Worm (Caenorhabditis elegans): ENCODE data around the gene F44E2.10.
A peak's percentile ranks its signal among the peaks of the same experiment; 100 is the strongest.

Gene F44E2.10

DNA sequence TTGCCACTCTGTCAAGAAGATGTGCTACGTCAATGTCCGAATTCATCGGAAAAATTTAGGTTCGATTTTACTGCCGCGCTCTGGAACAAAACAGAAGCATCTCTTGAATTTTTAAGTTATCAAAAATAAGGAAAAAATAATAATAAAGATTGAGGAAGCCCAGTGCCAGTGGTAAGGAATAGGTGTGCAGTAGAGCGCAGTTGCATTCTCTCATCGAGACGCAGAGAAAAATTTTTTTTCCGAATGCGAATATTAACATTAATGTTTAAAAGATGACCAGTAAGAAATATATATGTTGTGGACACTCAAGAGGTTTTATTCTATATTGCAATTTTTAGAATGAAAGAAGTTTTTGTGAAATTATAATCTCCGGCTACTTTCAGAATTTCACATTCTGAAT, 16.8 kb upstream of the F44E2.10 start:
- TF ChIP-seq scrt-1 (GFP tag; IDR thresholded peaks at IDR 0.05) (no peak), tbx-37 (GFP tag; conservative IDR thresholded peaks at IDR 0.05) (no peak), F13C5.2 (tag; optimal IDR thresholded peaks at IDR 0.05) (no peak), ceh-36 (tag; optimal IDR thresholded peaks at IDR 0.05) (no peak)

DNA sequence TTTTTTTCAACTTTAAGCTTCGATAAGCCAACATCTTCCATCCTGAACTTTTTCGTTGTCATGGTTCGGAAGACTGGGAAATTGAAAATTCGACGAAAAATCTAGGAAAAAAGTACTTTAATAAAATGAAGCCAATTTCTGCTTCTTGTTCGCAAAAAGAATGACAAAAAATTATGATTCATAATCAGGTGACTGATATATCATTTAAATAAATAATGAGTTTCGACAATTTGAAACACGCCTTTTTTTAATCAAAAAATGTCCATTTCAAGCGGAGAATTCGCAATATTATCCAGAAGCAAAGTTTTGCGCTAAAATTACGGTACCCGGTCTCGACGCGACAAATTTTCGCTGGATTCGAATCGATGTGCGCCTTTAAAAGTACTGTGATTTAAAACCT, 14.2 kb upstream of the F44E2.10 start, which contains the start of gene F44E2.6:
TSS of gene F44E2.6 (minus strand) at position 101 of the 400 bp plus-strand sequence.
- TF ChIP-seq pes-1 (GFP tag; IDR thresholded peaks at IDR 0.05) (no peak), aly-1 (tag; optimal IDR thresholded peaks at IDR 0.05) (no peak), F13C5.2 (tag; optimal IDR thresholded peaks at IDR 0.05) (no peak), B0310.2 (tag; optimal IDR thresholded peaks at IDR 0.05) (no peak), tbx-11 (GFP tag; IDR thresholded peaks at IDR 0.05) (no peak), scrt-1 (GFP tag; IDR thresholded peaks at IDR 0.05) (no peak), tbx-37 (GFP tag; conservative IDR thresholded peaks at IDR 0.05) (no peak), ets-7 (tag; optimal IDR thresholded peaks at IDR 0.05) (no peak), hmbx-1 (tag; optimal IDR thresholded peaks at IDR 0.05) (no peak), tra-4 (tag; optimal IDR thresholded peaks at IDR 0.05) (no peak), ceh-36 (tag; optimal IDR thresholded peaks at IDR 0.05) (no peak), flt-1 (GFP tag; IDR thresholded peaks at IDR 0.05) (no peak), hmg-4 (GFP tag; optimal IDR thresholded peaks at IDR 0.05) (no peak), ama-1 (optimal IDR thresholded peaks at IDR 0.05) (no peak)

DNA sequence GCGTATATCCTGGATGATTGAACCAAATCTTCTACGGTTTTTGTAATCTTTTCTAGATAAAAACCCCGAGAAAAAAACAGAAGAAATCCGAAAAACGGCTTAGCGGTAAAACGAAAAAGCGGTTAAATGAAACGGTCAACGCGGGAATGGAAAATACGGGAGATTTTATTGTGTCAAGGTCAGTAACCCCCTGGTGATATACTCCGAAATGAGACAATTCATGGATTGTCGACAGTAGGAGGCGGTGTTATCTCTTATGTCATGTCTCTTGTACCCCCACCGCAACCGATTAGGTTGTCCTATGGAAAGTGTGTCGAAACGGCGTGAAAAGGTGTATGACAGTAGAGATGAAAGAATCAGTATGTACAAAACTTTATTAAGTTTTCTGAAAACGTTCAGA, 13.2 kb upstream of the F44E2.10 start:
- no peak for TF ChIP-seq flt-1 (GFP tag; IDR thresholded peaks at IDR 0.05)
- TF ChIP-seq ama-1 (optimal IDR thresholded peaks at IDR 0.05) = no peak
- no peak for TF ChIP-seq aly-1 (tag; optimal IDR thresholded peaks at IDR 0.05)
- no peak for TF ChIP-seq ets-7 (tag; optimal IDR thresholded peaks at IDR 0.05)
- TF ChIP-seq hmbx-1 (tag; optimal IDR thresholded peaks at IDR 0.05) = no peak
- TF ChIP-seq scrt-1 (GFP tag; IDR thresholded peaks at IDR 0.05) = no peak
- TF ChIP-seq F13C5.2 (tag; optimal IDR thresholded peaks at IDR 0.05) = no peak
- no peak for TF ChIP-seq hmg-4 (GFP tag; optimal IDR thresholded peaks at IDR 0.05)
- no peak for TF ChIP-seq B0310.2 (tag; optimal IDR thresholded peaks at IDR 0.05)

DNA sequence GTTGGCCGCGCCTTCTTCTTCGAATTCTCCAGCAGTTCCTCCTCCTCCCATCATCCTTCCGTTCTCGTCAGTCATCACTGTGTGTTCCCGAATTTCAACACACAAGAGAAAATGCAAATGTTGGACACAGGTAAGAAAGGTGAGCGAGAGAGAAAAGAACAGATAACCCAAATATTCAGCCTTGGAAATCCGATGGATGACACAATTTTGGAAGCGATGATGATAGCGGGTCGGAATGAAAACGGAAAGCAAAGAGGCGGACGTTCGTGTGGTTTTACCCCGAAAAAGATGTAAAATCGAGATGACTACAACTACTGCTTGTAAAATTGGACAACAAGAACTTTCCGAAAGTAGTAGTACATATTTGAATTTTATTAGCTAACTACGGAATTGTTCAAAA, 8.9 kb upstream of the F44E2.10 start:
- TF ChIP-seq flt-1 (GFP tag; IDR thresholded peaks at IDR 0.05) = no peak
- TF ChIP-seq tbx-11 (GFP tag; IDR thresholded peaks at IDR 0.05) = no peak
- no peak for TF ChIP-seq ama-1 (optimal IDR thresholded peaks at IDR 0.05)
- peak; percentile 18 for TF ChIP-seq hmg-4 (GFP tag; optimal IDR thresholded peaks at IDR 0.05)
- no peak for TF ChIP-seq tra-4 (tag; optimal IDR thresholded peaks at IDR 0.05)
- no peak for TF ChIP-seq tbx-37 (GFP tag; conservative IDR thresholded peaks at IDR 0.05)
- TF ChIP-seq B0310.2 (tag; optimal IDR thresholded peaks at IDR 0.05) = no peak
- TF ChIP-seq ceh-36 (tag; optimal IDR thresholded peaks at IDR 0.05) = no peak

DNA sequence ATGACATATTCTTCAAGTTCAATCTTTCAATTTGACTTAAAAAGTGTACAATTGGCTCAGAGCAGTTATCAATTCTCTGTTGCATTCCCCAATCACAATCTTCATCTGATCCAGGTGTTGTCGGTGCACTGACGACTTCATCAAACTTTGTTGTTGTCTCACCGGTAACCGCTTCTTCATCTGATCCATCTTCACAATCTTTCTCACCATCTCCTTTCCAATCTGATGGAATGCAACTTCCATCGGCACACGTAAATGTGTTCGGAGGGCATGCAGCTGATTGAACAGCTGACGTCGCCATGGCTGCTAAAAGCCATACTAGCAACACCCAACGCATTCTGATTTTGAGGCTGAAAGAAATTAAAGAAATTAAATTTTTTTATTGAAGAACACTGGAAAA, 7.2 kb upstream of the F44E2.10 start, which contains the start of gene F44E2.4:
TSS of gene F44E2.4 (minus strand) at position 350 of the 400 bp plus-strand sequence.
- TF ChIP-seq sea-1 (GFP tag; conservative IDR thresholded peaks at IDR 0.05) = no peak
- TF ChIP-seq aly-1 (tag; optimal IDR thresholded peaks at IDR 0.05) = no peak
- TF ChIP-seq scrt-1 (GFP tag; IDR thresholded peaks at IDR 0.05) = no peak
- no peak for TF ChIP-seq tbx-11 (GFP tag; IDR thresholded peaks at IDR 0.05)
- no peak for TF ChIP-seq ama-1 (optimal IDR thresholded peaks at IDR 0.05)
- TF ChIP-seq tbx-37 (GFP tag; conservative IDR thresholded peaks at IDR 0.05) = no peak
- no peak for TF ChIP-seq ceh-13 (GFP tag; optimal IDR thresholded peaks at IDR 0.05)
- no peak for TF ChIP-seq flt-1 (GFP tag; IDR thresholded peaks at IDR 0.05)
- TF ChIP-seq pes-1 (GFP tag; IDR thresholded peaks at IDR 0.05) = no peak
- TF ChIP-seq hmg-4 (GFP tag; optimal IDR thresholded peaks at IDR 0.05) = no peak
- TF ChIP-seq F13C5.2 (tag; optimal IDR thresholded peaks at IDR 0.05) = no peak
- TF ChIP-seq ceh-36 (tag; optimal IDR thresholded peaks at IDR 0.05) = no peak
- TF ChIP-seq hmbx-1 (tag; optimal IDR thresholded peaks at IDR 0.05) = no peak
- TF ChIP-seq B0310.2 (tag; optimal IDR thresholded peaks at IDR 0.05) = no peak
- no peak for TF ChIP-seq tra-4 (tag; optimal IDR thresholded peaks at IDR 0.05)
- TF ChIP-seq ets-7 (tag; optimal IDR thresholded peaks at IDR 0.05) = no peak

DNA sequence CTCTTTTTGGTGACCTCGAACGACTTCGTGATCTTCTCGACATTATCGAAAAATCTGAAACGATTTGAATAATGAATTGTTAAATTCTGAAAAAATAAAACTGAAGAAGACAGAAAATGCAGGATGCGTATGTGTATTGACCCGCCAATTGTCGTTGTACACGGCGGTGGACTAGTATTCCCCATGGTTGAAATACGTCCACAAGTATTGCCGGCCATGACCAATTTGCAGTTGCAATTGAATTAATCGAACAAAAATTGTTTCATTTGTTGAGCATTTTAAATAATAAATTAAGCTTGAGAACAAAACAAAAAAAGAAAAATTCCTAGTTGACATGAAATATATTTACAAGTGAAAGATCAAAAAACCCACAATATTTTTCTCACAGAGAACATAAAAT, 1.7 kb downstream of the F44E2.10 start, which contains the start of gene F44E2.3:
TSS of gene F44E2.3 (minus strand) at position 61 of the 400 bp plus-strand sequence.
- TF ChIP-seq tra-4 (tag; optimal IDR thresholded peaks at IDR 0.05) (no peak), ceh-13 (GFP tag; optimal IDR thresholded peaks at IDR 0.05) (no peak), tbx-37 (GFP tag; conservative IDR thresholded peaks at IDR 0.05) (no peak), pes-1 (GFP tag; IDR thresholded peaks at IDR 0.05) (no peak), hmg-4 (GFP tag; optimal IDR thresholded peaks at IDR 0.05) (no peak), hmbx-1 (tag; optimal IDR thresholded peaks at IDR 0.05) (no peak), flt-1 (GFP tag; IDR thresholded peaks at IDR 0.05) (no peak), scrt-1 (GFP tag; IDR thresholded peaks at IDR 0.05) (no peak), aly-1 (tag; optimal IDR thresholded peaks at IDR 0.05) (no peak)

DNA sequence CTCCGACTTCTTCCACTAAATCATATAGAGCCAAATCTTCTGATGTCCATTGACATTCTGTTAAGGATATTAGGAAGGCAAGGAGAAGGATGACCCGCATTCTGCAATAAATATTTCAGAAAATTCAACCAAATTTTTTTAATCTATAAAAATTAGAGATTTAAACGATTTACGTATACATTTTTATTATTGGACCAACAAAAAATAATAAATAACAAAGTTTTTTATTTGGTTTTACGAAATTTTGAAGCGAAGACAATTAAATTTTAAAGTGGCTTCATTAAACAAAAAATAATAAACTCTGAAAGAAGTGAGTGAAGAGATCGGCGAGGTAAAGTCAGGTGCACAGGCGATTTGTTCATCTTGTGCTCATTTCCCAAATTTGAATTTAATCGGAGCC, 3.8 kb downstream of the F44E2.10 start, which contains the start of gene F54F2.9:
TSS of gene F54F2.9 (minus strand) at position 101 of the 400 bp plus-strand sequence.
- no peak for TF ChIP-seq F13C5.2 (tag; optimal IDR thresholded peaks at IDR 0.05)
- no peak for TF ChIP-seq pes-1 (GFP tag; IDR thresholded peaks at IDR 0.05)
- no peak for TF ChIP-seq tbx-37 (GFP tag; conservative IDR thresholded peaks at IDR 0.05)
- TF ChIP-seq hmg-4 (GFP tag; optimal IDR thresholded peaks at IDR 0.05) = no peak
- TF ChIP-seq scrt-1 (GFP tag; IDR thresholded peaks at IDR 0.05) = no peak
- TF ChIP-seq aly-1 (tag; optimal IDR thresholded peaks at IDR 0.05) = no peak
- no peak for TF ChIP-seq ceh-13 (GFP tag; optimal IDR thresholded peaks at IDR 0.05)
- TF ChIP-seq sea-1 (GFP tag; conservative IDR thresholded peaks at IDR 0.05) = no peak
- no peak for TF ChIP-seq ets-7 (tag; optimal IDR thresholded peaks at IDR 0.05)
- TF ChIP-seq flt-1 (GFP tag; IDR thresholded peaks at IDR 0.05) = no peak
- no peak for TF ChIP-seq ama-1 (optimal IDR thresholded peaks at IDR 0.05)
- no peak for TF ChIP-seq hnd-1 (tag; optimal IDR thresholded peaks at IDR 0.05)
- TF ChIP-seq tbx-11 (GFP tag; IDR thresholded peaks at IDR 0.05) = no peak
- TF ChIP-seq B0310.2 (tag; optimal IDR thresholded peaks at IDR 0.05) = no peak
- no peak for TF ChIP-seq tra-4 (tag; optimal IDR thresholded peaks at IDR 0.05)
- TF ChIP-seq ceh-36 (tag; optimal IDR thresholded peaks at IDR 0.05) = no peak
- TF ChIP-seq hmbx-1 (tag; optimal IDR thresholded peaks at IDR 0.05) = no peak

DNA sequence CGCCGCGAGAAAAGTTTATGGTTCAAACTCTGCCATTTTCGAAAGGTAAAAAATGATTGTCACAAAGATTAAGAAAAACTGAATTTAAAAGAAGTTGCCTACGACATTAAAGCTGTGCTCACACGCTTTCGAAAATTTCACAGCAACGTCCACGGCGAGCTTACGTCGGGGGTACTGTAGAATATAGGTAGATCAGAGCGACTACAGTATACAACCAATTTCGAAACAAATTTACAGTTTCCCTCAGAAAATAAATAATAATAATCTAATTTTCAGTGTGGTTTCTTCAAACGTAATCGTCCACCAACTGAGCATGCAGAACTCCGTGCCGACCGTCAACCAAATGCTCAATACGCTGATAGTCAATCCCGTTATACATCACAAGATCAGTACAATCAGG, 6.4 kb downstream of the F44E2.10 start:
- TF ChIP-seq tbx-11 (GFP tag; IDR thresholded peaks at IDR 0.05) (no peak), ceh-13 (GFP tag; optimal IDR thresholded peaks at IDR 0.05) (no peak), hmbx-1 (tag; optimal IDR thresholded peaks at IDR 0.05) (no peak), tbx-37 (GFP tag; conservative IDR thresholded peaks at IDR 0.05) (no peak), pes-1 (GFP tag; IDR thresholded peaks at IDR 0.05) (no peak), hnd-1 (tag; optimal IDR thresholded peaks at IDR 0.05) (no peak), hmg-4 (GFP tag; optimal IDR thresholded peaks at IDR 0.05) (no peak), scrt-1 (GFP tag; IDR thresholded peaks at IDR 0.05) (no peak), B0310.2 (tag; optimal IDR thresholded peaks at IDR 0.05) (no peak), ceh-36 (tag; optimal IDR thresholded peaks at IDR 0.05) (no peak), tra-4 (tag; optimal IDR thresholded peaks at IDR 0.05) (no peak)

Data from whole organism, early embryonic.